Fruit fly (Drosophila melanogaster) whole organism, embryonic: ENCODE results near the gene fit.
A peak's percentile ranks its signal among the peaks of the same experiment; 100 is the strongest.

Source experiments
- Ada2b ChIP-seq: fragments of 200-800 bp; sonication (Bioruptor generic); IDR thresholded peaks from 2 replicates; pipeline ENCODE4 v1.3.6; 2022; ENCODE audit warnings: missing biosample characterization, missing genetic modification characterization
- Adf1 ChIP-seq: fragments of 200-800 bp; sonication (Bioruptor generic); IDR thresholded peaks from 2 replicates; pipeline ENCODE4 v1.3.6; 2022; ENCODE audit warnings: missing biosample characterization, missing genetic modification characterization
- Aef1 ChIP-seq: fragments of 200-800 bp; sonication (Bioruptor generic); IDR thresholded peaks from 3 replicates; pipeline ENCODE4 v1.3.6; 2022; ENCODE audit warnings: missing biosample characterization, missing genetic modification characterization
- CG10654 ChIP-seq: fragments of 200-800 bp; sonication (Bioruptor generic); optimal IDR thresholded peaks from 2 replicates; lab custom pipeline; 2016; ENCODE audit warnings: missing biosample characterization, missing genetic modification characterization
- CG11456 ChIP-seq: fragments of 200-800 bp; sonication (Bioruptor generic); IDR thresholded peaks from 3 replicates; pipeline ENCODE4 v1.3.6; 2022; ENCODE audit warnings: missing biosample characterization, missing genetic modification characterization
- CG17359 ChIP-seq: fragments of 200-800 bp; sonication (Bioruptor generic); optimal IDR thresholded peaks from 3 replicates; lab custom pipeline; 2018; ENCODE audit warnings: missing biosample characterization, mild to moderate bottlenecking, missing genetic modification characterization, moderate library complexity
- CG18599 ChIP-seq: fragments of 200-800 bp; sonication (Bioruptor generic); optimal IDR thresholded peaks from 3 replicates; lab custom pipeline; 2017; ENCODE audit warnings: missing biosample characterization, missing genetic modification characterization, mild to moderate bottlenecking, moderate library complexity, missing genetic modification reagents
- CG2678 ChIP-seq: fragments of 200-800 bp; sonication (Bioruptor generic); optimal IDR thresholded peaks from 3 replicates; lab custom pipeline; 2019; ENCODE audit warnings: missing biosample characterization, mild to moderate bottlenecking, missing genetic modification characterization, moderate library complexity
- CG31441 ChIP-seq: fragments of 200-800 bp; sonication (Bioruptor generic); IDR thresholded peaks from 2 replicates; pipeline ENCODE4 v1.3.6; 2022; ENCODE audit warnings: missing biosample characterization, missing genetic modification characterization
- CG3281 ChIP-seq: fragments of 200-800 bp; sonication (Bioruptor generic); optimal IDR thresholded peaks from 3 replicates; lab custom pipeline; 2017; ENCODE audit warnings: missing biosample characterization, mild to moderate bottlenecking, missing genetic modification characterization
- CG3726 ChIP-seq: fragments of 200-800 bp; sonication (Bioruptor generic); IDR thresholded peaks from 3 replicates; pipeline ENCODE4, ENCODE4 v1.3.6; 2022; ENCODE audit warnings: missing biosample characterization, missing genetic modification characterization
- CG3838 ChIP-seq: fragments of 200-800 bp; sonication (Bioruptor generic); optimal IDR thresholded peaks from 3 replicates; lab custom pipeline; 2016; ENCODE audit warnings: missing biosample characterization, missing genetic modification characterization
- CG4360 ChIP-seq: fragments of 200-800 bp; sonication (Bioruptor generic); IDR thresholded peaks from 2 replicates; pipeline ENCODE4 v1.3.6; 2022; ENCODE audit warnings: missing biosample characterization, missing genetic modification characterization
- CG43689 ChIP-seq: fragments of 200-800 bp; sonication (Bioruptor generic); IDR thresholded peaks from 2 replicates; pipeline ENCODE4 v1.3.6; 2022; ENCODE audit warnings: missing biosample characterization, missing genetic modification characterization
- CG4820 ChIP-seq: fragments of 200-800 bp; sonication (Bioruptor generic); optimal IDR thresholded peaks from 3 replicates; lab custom pipeline; 2016; ENCODE audit warnings: missing biosample characterization, missing genetic modification characterization
- CG6854 ChIP-seq: fragments of 200-800 bp; sonication (Bioruptor generic); optimal IDR thresholded peaks from 3 replicates; lab custom pipeline; 2017; ENCODE audit warnings: missing biosample characterization, mild to moderate bottlenecking, missing genetic modification characterization
- CG7556 ChIP-seq: fragments of 200-800 bp; sonication (Bioruptor generic); optimal IDR thresholded peaks from 2 replicates; lab custom pipeline; 2017; ENCODE audit warnings: missing biosample characterization, mild to moderate bottlenecking, missing genetic modification characterization
- CG7839 ChIP-seq: fragments of 200-800 bp; sonication (Bioruptor generic); optimal IDR thresholded peaks from 3 replicates; lab custom pipeline; 2018; ENCODE audit warnings: missing biosample characterization, mild to moderate bottlenecking, missing genetic modification characterization, moderate library complexity
- CG7987 ChIP-seq: fragments of 200-800 bp; sonication (Bioruptor generic); optimal IDR thresholded peaks from 2 replicates; lab custom pipeline; 2018; ENCODE audit warnings: missing biosample characterization, mild to moderate bottlenecking, missing genetic modification characterization, moderate library complexity
- CG8290 ChIP-seq, 3 experiments: fragments of 200-800 bp; sonication (Bioruptor generic); optimal IDR thresholded peaks; 2 replicates each; lab custom pipeline; 2016 to 2019; ENCODE audit warnings: missing biosample characterization in 3 of 3, missing genetic modification characterization in 3 of 3, mild to moderate bottlenecking in 2 of 3, moderate library complexity in 1 of 3
- CG8388 ChIP-seq: fragments of 200-800 bp; sonication (Bioruptor generic); optimal IDR thresholded peaks from 2 replicates; lab custom pipeline; 2019; ENCODE audit warnings: missing biosample characterization, mild to moderate bottlenecking, missing genetic modification characterization, moderate library complexity
- CG9437 ChIP-seq: fragments of 200-800 bp; sonication (Bioruptor generic); optimal IDR thresholded peaks from 2 replicates; lab custom pipeline; 2018; ENCODE audit warnings: missing biosample characterization, mild to moderate bottlenecking, missing genetic modification characterization
- D19A ChIP-seq: fragments of 200-800 bp; optimal IDR thresholded peaks from 3 replicates; lab custom pipeline; 2019; ENCODE audit warnings: missing biosample characterization, mild to moderate bottlenecking, missing genetic modification characterization, moderate library complexity
- Deaf1 ChIP-seq: fragments of 200-800 bp; optimal IDR thresholded peaks from 3 replicates; lab custom pipeline; 2019; ENCODE audit warnings: missing biosample characterization, mild to moderate bottlenecking, missing genetic modification characterization, moderate library complexity
- Drgx ChIP-seq: fragments of 200-800 bp; sonication (Bioruptor generic); IDR thresholded peaks from 2 replicates; pipeline ENCODE4 v1.3.6; 2022; ENCODE audit warnings: missing biosample characterization, missing genetic modification characterization
- Fer1 ChIP-seq: fragments of 200-800 bp; sonication (Bioruptor generic); optimal IDR thresholded peaks from 2 replicates; lab custom pipeline; 2017; ENCODE audit warnings: missing biosample characterization, mild to moderate bottlenecking, missing genetic modification characterization
- Gug ChIP-seq: fragments of 200-800 bp; sonication (Bioruptor generic); IDR thresholded peaks from 4 replicates; pipeline ENCODE4 v1.3.6; 2022; ENCODE audit warnings: missing biosample characterization, missing genetic modification characterization
- HLH3B ChIP-seq: fragments of 200-800 bp; sonication (Bioruptor generic); IDR thresholded peaks from 2 replicates; pipeline ENCODE4 v1.3.6; 2022; ENCODE audit warnings: missing biosample characterization, missing genetic modification characterization
- Med ChIP-seq: fragments of 200-800 bp; sonication (Bioruptor generic); peaks from one replicate; lab custom pipeline; 2016; ENCODE audit warnings: missing biosample characterization, missing genetic modification characterization, mild to moderate bottlenecking, inconsistent platforms, moderate library complexity
- NC2α ChIP-seq: fragments of 200-800 bp; sonication (Bioruptor generic); optimal IDR thresholded peaks from 2 replicates; lab custom pipeline; 2016; ENCODE audit warnings: missing biosample characterization, missing genetic modification characterization
- Scr ChIP-seq: fragments of 200-800 bp; sonication (Bioruptor generic); IDR thresholded peaks from 2 replicates; pipeline ENCODE4 v1.3.6; 2022; ENCODE audit warnings: missing biosample characterization, missing genetic modification characterization; ENCODE audit not compliant: partially characterized antibody
- Sox100B ChIP-seq: fragments of 200-800 bp; sonication (Bioruptor generic); optimal IDR thresholded peaks from 3 replicates; lab custom pipeline; 2018; ENCODE audit warnings: missing biosample characterization, mild to moderate bottlenecking, missing genetic modification characterization
- ara ChIP-seq: fragments of 200-800 bp; sonication (Bioruptor generic); IDR thresholded peaks from 2 replicates; pipeline ENCODE4 v1.3.6; 2022; ENCODE audit warnings: missing biosample characterization, missing genetic modification characterization
- az2 ChIP-seq: fragments of 200-800 bp; sonication (Bioruptor generic); optimal IDR thresholded peaks from 3 replicates; lab custom pipeline; 2016; ENCODE audit warnings: missing biosample characterization, missing genetic modification characterization
- ci ChIP-seq: fragments of 200-800 bp; sonication (Bioruptor generic); IDR thresholded peaks from 3 replicates; pipeline ENCODE4 v1.3.6; 2022; ENCODE audit warnings: missing biosample characterization, missing genetic modification characterization
- ems ChIP-seq: fragments of 200-800 bp; sonication (Bioruptor generic); optimal IDR thresholded peaks from 3 replicates; lab custom pipeline; 2016; ENCODE audit warnings: missing biosample characterization, missing genetic modification characterization
- gem ChIP-seq: fragments of 200-800 bp; sonication (Bioruptor generic); optimal IDR thresholded peaks from 2 replicates; lab custom pipeline; 2019; ENCODE audit warnings: missing biosample characterization, mild to moderate bottlenecking, missing genetic modification characterization, moderate library complexity
- ind ChIP-seq: fragments of 200-800 bp; sonication (Bioruptor generic); optimal IDR thresholded peaks from 3 replicates; lab custom pipeline; 2016; ENCODE audit warnings: missing biosample characterization, missing genetic modification characterization
- nau ChIP-seq: fragments of 200-800 bp; sonication (Bioruptor generic); optimal IDR thresholded peaks from 3 replicates; lab custom pipeline; 2017; ENCODE audit warnings: missing biosample characterization, mild to moderate bottlenecking, missing genetic modification characterization, missing genetic modification reagents
- nom ChIP-seq: fragments of 200-800 bp; sonication (Bioruptor generic); optimal IDR thresholded peaks from 2 replicates; lab custom pipeline; 2017; ENCODE audit warnings: missing biosample characterization, missing genetic modification characterization, mild to moderate bottlenecking, moderate library complexity, missing genetic modification reagents
- phol ChIP-seq: fragments of 200-800 bp; sonication (Bioruptor generic); optimal IDR thresholded peaks from 3 replicates; lab custom pipeline; 2018; ENCODE audit warnings: missing biosample characterization, mild to moderate bottlenecking, missing genetic modification characterization, moderate library complexity
- sim ChIP-seq: fragments of 200-800 bp; sonication (Bioruptor generic); IDR thresholded peaks from 2 replicates; pipeline ENCODE4 v1.3.6; 2022; ENCODE audit warnings: missing biosample characterization, missing genetic modification characterization
- sna ChIP-seq: fragments of 200-800 bp; sonication (Bioruptor generic); IDR thresholded peaks from 2 replicates; pipeline ENCODE4 v1.3.6; 2022; ENCODE audit warnings: missing biosample characterization, missing genetic modification characterization; ENCODE audit not compliant: partially characterized antibody
- stwl ChIP-seq: fragments of 200-800 bp; sonication (Bioruptor generic); optimal IDR thresholded peaks from 3 replicates; lab custom pipeline; 2018; ENCODE audit warnings: missing biosample characterization, mild to moderate bottlenecking, missing genetic modification characterization, moderate library complexity
- tap ChIP-seq: fragments of 200-800 bp; optimal IDR thresholded peaks from 3 replicates; lab custom pipeline; 2019; ENCODE audit warnings: missing biosample characterization, mild to moderate bottlenecking, missing genetic modification characterization, moderate library complexity
- unpg ChIP-seq: fragments of 200-800 bp; sonication (Bioruptor generic); optimal IDR thresholded peaks from 3 replicates; lab custom pipeline; 2018; ENCODE audit warnings: missing biosample characterization, mild to moderate bottlenecking, missing genetic modification characterization, moderate library complexity
- z ChIP-seq: fragments of 200-800 bp; sonication (Bioruptor generic); IDR thresholded peaks from 3 replicates; pipeline ENCODE4 v1.3.6; 2022; ENCODE audit warnings: missing biosample characterization, missing genetic modification characterization
- zf30C ChIP-seq: fragments of 200-800 bp; sonication (Bioruptor generic); optimal IDR thresholded peaks from 3 replicates; lab custom pipeline; 2018; ENCODE audit warnings: missing biosample characterization, mild to moderate bottlenecking, missing genetic modification characterization

Gene fit

dm6 chr3R:21837069-21837977, 46.9 kb downstream of the fit start (continued):
- TF ChIP-seq Adf1 (GFP tag; lab: Robert Waterston, UW) (peak; percentile 56), phol (peak; percentile 73), CG31441 (GFP tag; lab: Robert Waterston, UW) (peak; percentile 63), stwl (tag; lab: Kevin White, UChicago) (no peak), zf30C (GFP tag; lab: Kevin White, UChicago) (no peak), HLH3B (GFP tag; lab: Robert Waterston, UW) (peak; percentile 79), NC2α (GFP tag; lab: Kevin White, UChicago) (no peak), CG17359 (tag; lab: Kevin White, UChicago) (peak; percentile 81), sna (GFP tag; lab: Robert Waterston, UW) (no peak; the same call in 1 of the 2 replicates), CG4820 (GFP tag; lab: Kevin White, UChicago) (peak; percentile 24), Aef1 (GFP tag; lab: Robert Waterston, UW) (peak; percentile 58; the same call in 2 of the 3 replicates), Drgx (GFP tag; lab: Robert Waterston, UW) (peak; percentile 34), CG11456 (GFP tag; lab: Robert Waterston, UW) (no peak), CG7987 (GFP tag; lab: Kevin White, UChicago) (no peak), Deaf1 (tag; lab: Kevin White, UChicago) (peak; percentile 77), CG6854 (GFP tag; lab: Kevin White, UChicago) (peak; percentile 8), ci (peak; percentile 30; the same call in 2 of the 3 replicates), ems (GFP tag; lab: Kevin White, UChicago) (peak; percentile 1), az2 (no peak), CG7839 (tag; lab: Kevin White, UChicago) (peak; percentile 39), Scr (no peak), CG10654 (GFP tag; lab: Kevin White, UChicago) (no peak), Gug (GFP tag; lab: Robert Waterston, UW) (no peak), ind (GFP tag; lab: Kevin White, UChicago) (peak; percentile 50), gem (tag; lab: Kevin White, UChicago) (peak; percentile 62), CG7556 (GFP tag; lab: Kevin White, UChicago) (peak; percentile 29), Sox100B (GFP tag; lab: Kevin White, UChicago) (peak; percentile 78), nau (GFP tag; lab: Kevin White, UChicago) (peak; percentile 27), z (0 out of 3 replicates have a peak, but pooled peaks have one; percentile 32), CG8290 (GFP tag; optimal IDR thresholded peaks at IDR 0.05; lab: Kevin White, UChicago) (no peak), CG8290 (tag; optimal IDR thresholded peaks at IDR 0.05; lab: Kevin White, UChicago) (no peak), CG18599 (GFP tag; lab: Kevin White, UChicago) (peak; percentile 57), CG9437 (GFP tag; lab: Kevin White, UChicago) (no peak), CG2678 (tag; lab: Kevin White, UChicago) (peak; percentile 74), tap (peak; percentile 73), CG3838 (GFP tag; lab: Kevin White, UChicago) (no peak), D19A (peak; percentile 33), nom (no peak), unpg (GFP tag; lab: Kevin White, UChicago) (peak; percentile 45), CG43689 (GFP tag; lab: Robert Waterston, UW) (0 out of 2 replicates have a peak, but pooled peaks have one; percentile 40), sim (no peak), Fer1 (GFP tag; lab: Kevin White, UChicago) (peak; percentile 51), CG4360 (GFP tag; lab: Robert Waterston, UW) (peak; percentile 93), Ada2b (GFP tag; lab: Robert Waterston, UW) (peak; percentile 54), CG8388 (no peak), Med (GFP tag; lab: Kevin White, UChicago) (peak; percentile 32), CG3726 (GFP tag; lab: Robert Waterston, UW) (no peak), CG3281 (peak; percentile 41), ara (GFP tag; lab: Robert Waterston, UW) (peak; percentile 65)
